Worm (Caenorhabditis elegans) whole organism, L4 larva: ENCODE measurements around the gene dos-3.

Experiments used
- F10B5.3 ChIP-seq: sonication (generic microtip); optimal IDR thresholded peaks from 2 replicates; lab custom pipeline; 2016; ENCODE audit warnings: mild to moderate bottlenecking, missing genetic modification characterization, missing compliant biosample characterization
- F37D6.2 ChIP-seq: sonication (generic microtip); optimal IDR thresholded peaks from 2 replicates; lab custom pipeline; 2016; ENCODE audit warnings: mild to moderate bottlenecking, missing genetic modification characterization, missing compliant biosample characterization
- F49E8.2 ChIP-seq: sonication (generic microtip); optimal IDR thresholded peaks from 2 replicates; lab custom pipeline; 2016; ENCODE audit warnings: missing compliant biosample characterization, mild to moderate bottlenecking, missing genetic modification characterization, borderline replicate concordance
- Y105C5A.15 ChIP-seq: fragments of 200-800 bp; sonication (Bioruptor generic); IDR thresholded peaks from 2 replicates; pipeline ENCODE4 v1.3.6; 2022; ENCODE audit warnings: missing genetic modification characterization, missing compliant biosample characterization
- Y48G9A.11 ChIP-seq: fragments of 200-800 bp; sonication (Bioruptor generic); IDR thresholded peaks from 2 replicates; pipeline ENCODE4 v1.3.6; 2022; ENCODE audit warnings: missing genetic modification reagents, missing genetic modification characterization, missing compliant biosample characterization
- ZK337.2 ChIP-seq: fragments of 200-800 bp; sonication (Bioruptor generic); IDR thresholded peaks from 2 replicates; pipeline ENCODE4 v1.3.6; 2022; ENCODE audit warnings: missing genetic modification reagents, missing genetic modification characterization, missing compliant biosample characterization
- ZK546.5 ChIP-seq, 2 experiments: sonication (generic microtip); optimal IDR thresholded peaks; 2 replicates each; lab custom pipeline; 2017; ENCODE audit warnings: missing biosample characterization in 2 of 2, missing genetic modification characterization in 2 of 2
- aha-1 ChIP-seq: fragments of 150-350 bp; peaks from one replicate; lab custom pipeline; 2014; ENCODE audit warnings: missing biosample characterization, missing genetic modification characterization
- aly-2 ChIP-seq: sonication (generic microtip); optimal IDR thresholded peaks from 2 replicates; lab custom pipeline; 2018; ENCODE audit warnings: missing biosample characterization, missing genetic modification characterization
- ceh-20 ChIP-seq: fragments of 200-800 bp; sonication (Bioruptor generic); IDR thresholded peaks from 2 replicates; pipeline ENCODE4 v1.3.6; 2022; ENCODE audit warnings: missing genetic modification reagents, missing genetic modification characterization, missing compliant biosample characterization
- ces-1 ChIP-seq: fragments of 150-350 bp; sonication (generic microtip); optimal IDR thresholded peaks from 4 replicates; lab custom pipeline; 2014; ENCODE audit warnings: missing biosample characterization, missing genetic modification reagents, missing genetic modification characterization
- daf-16 ChIP-seq, 3 experiments: sonication (generic microtip); optimal IDR thresholded peaks; 2 replicates each; lab custom pipeline; 2016 to 2017; ENCODE audit warnings: missing genetic modification characterization in 3 of 3, missing genetic modification reagents in 3 of 3, mild to moderate bottlenecking in 2 of 3, missing compliant biosample characterization in 2 of 3, missing biosample characterization in 1 of 3, moderate library complexity in 1 of 3
- dmd-6 ChIP-seq: fragments of 200-800 bp; sonication (Bioruptor generic); IDR thresholded peaks from 2 replicates; pipeline ENCODE4 v1.3.6; 2022; ENCODE audit warnings: missing genetic modification reagents, missing genetic modification characterization, missing compliant biosample characterization
- dmd-8 ChIP-seq: fragments of 200-800 bp; sonication (Bioruptor generic); IDR thresholded peaks from 2 replicates; pipeline ENCODE4 v1.3.6; 2022; ENCODE audit warnings: missing genetic modification characterization, missing compliant biosample characterization
- duxl-1 ChIP-seq: sonication (generic microtip); optimal IDR thresholded peaks from 2 replicates; lab custom pipeline; 2016; ENCODE audit warnings: mild to moderate bottlenecking, missing genetic modification characterization, moderate library complexity, missing compliant biosample characterization; ENCODE audit not compliant: poor library complexity
- dve-1 ChIP-seq: sonication (generic microtip); optimal IDR thresholded peaks from 2 replicates; lab custom pipeline; 2017; ENCODE audit warnings: antibody characterized with exemption, mild to moderate bottlenecking, missing genetic modification characterization, missing compliant biosample characterization; ENCODE audit not compliant: insufficient read depth
- fkh-10 ChIP-seq: fragments of 150-350 bp; optimal IDR thresholded peaks from 2 replicates; lab custom pipeline; 2014; ENCODE audit warnings: missing biosample characterization, missing genetic modification reagents, missing genetic modification characterization
- lin-15B ChIP-seq: fragments of 150-350 bp; sonication (generic microtip); optimal IDR thresholded peaks from 3 replicates; lab custom pipeline; 2014; ENCODE audit warnings: missing biosample characterization, missing genetic modification characterization
- lin-29 ChIP-seq: fragments of 200-800 bp; sonication (Bioruptor generic); IDR thresholded peaks from 2 replicates; pipeline ENCODE4 v1.3.6; 2022; ENCODE audit warnings: missing genetic modification reagents, missing genetic modification characterization, missing compliant biosample characterization
- lin-38 ChIP-seq: fragments of 200-800 bp; sonication (Bioruptor generic); IDR thresholded peaks from 2 replicates; pipeline ENCODE4 v1.3.6; 2022; ENCODE audit warnings: missing genetic modification reagents, missing genetic modification characterization, missing compliant biosample characterization
- mdt-29 ChIP-seq: fragments of 200-800 bp; sonication (Bioruptor generic); IDR thresholded peaks from 2 replicates; pipeline ENCODE4 v1.3.6; 2022; ENCODE audit warnings: missing genetic modification reagents, missing genetic modification characterization, missing compliant biosample characterization
- mxl-3 ChIP-seq: fragments of 200-800 bp; sonication (Bioruptor generic); optimal IDR thresholded peaks from 2 replicates; lab custom pipeline; 2018; ENCODE audit warnings: mild to moderate bottlenecking, missing genetic modification characterization, missing compliant biosample characterization
- nhr-11 ChIP-seq: fragments of 150-350 bp; optimal IDR thresholded peaks from 2 replicates; lab custom pipeline; 2014; ENCODE audit warnings: missing biosample characterization, missing genetic modification characterization
- nhr-237 ChIP-seq: sonication (generic microtip); optimal IDR thresholded peaks from 2 replicates; lab custom pipeline; 2017; ENCODE audit warnings: missing biosample characterization, missing genetic modification characterization
- nhr-41 ChIP-seq: fragments of 200-800 bp; sonication (Bioruptor generic); IDR thresholded peaks from 2 replicates; pipeline ENCODE4 v1.3.6; 2022; ENCODE audit warnings: missing genetic modification reagents, missing genetic modification characterization, missing compliant biosample characterization
- nhr-48 ChIP-seq: sonication (generic microtip); optimal IDR thresholded peaks from 2 replicates; lab custom pipeline; 2016; ENCODE audit warnings: mild to moderate bottlenecking, missing genetic modification characterization, missing compliant biosample characterization
- nhr-6 ChIP-seq: fragments of 150-350 bp; optimal IDR thresholded peaks from 2 replicates; lab custom pipeline; 2014; ENCODE audit warnings: missing biosample characterization, missing genetic modification characterization
- pqm-1 ChIP-seq: sonication (generic microtip); optimal IDR thresholded peaks from 2 replicates; lab custom pipeline; 2017; ENCODE audit warnings: missing biosample characterization, missing genetic modification characterization
- sdz-12 ChIP-seq: fragments of 200-800 bp; sonication (Bioruptor generic); optimal IDR thresholded peaks from 2 replicates; lab custom pipeline; 2018; ENCODE audit warnings: mild to moderate bottlenecking, missing genetic modification characterization, missing compliant biosample characterization
- skn-1 ChIP-seq: fragments of 150-350 bp; optimal IDR thresholded peaks from 2 replicates; lab custom pipeline; 2014; ENCODE audit warnings: missing biosample characterization, missing genetic modification characterization
- spr-1 ChIP-seq: sonication (generic microtip); optimal IDR thresholded peaks from 2 replicates; lab custom pipeline; 2016; ENCODE audit warnings: mild to moderate bottlenecking, missing genetic modification characterization, missing compliant biosample characterization
- tag-97 ChIP-seq: fragments of 200-800 bp; sonication (Bioruptor generic); IDR thresholded peaks from 2 replicates; pipeline ENCODE4 v1.3.6; 2022; ENCODE audit warnings: missing genetic modification characterization, missing compliant biosample characterization
- tra-1 ChIP-seq: fragments of 200-800 bp; sonication (Bioruptor generic); IDR thresholded peaks from 2 replicates; pipeline ENCODE4 v1.3.6; 2022; ENCODE audit warnings: missing genetic modification reagents, missing genetic modification characterization, missing compliant biosample characterization
- unc-39 ChIP-seq: sonication (generic microtip); optimal IDR thresholded peaks from 2 replicates; lab custom pipeline; 2017; ENCODE audit warnings: missing biosample characterization, missing genetic modification characterization
- vab-7 ChIP-seq: fragments of 200-800 bp; sonication (Bioruptor generic); IDR thresholded peaks from 2 replicates; pipeline ENCODE4 v1.3.6; 2022; ENCODE audit warnings: missing genetic modification reagents, missing genetic modification characterization, missing compliant biosample characterization
- zfp-2 ChIP-seq: sonication (generic microtip); optimal IDR thresholded peaks from 2 replicates; lab custom pipeline; 2016; ENCODE audit warnings: mild to moderate bottlenecking, missing genetic modification characterization, missing compliant biosample characterization
- ztf-7 ChIP-seq: fragments of 150-350 bp; optimal IDR thresholded peaks from 2 replicates; lab custom pipeline; 2014; ENCODE audit warnings: missing biosample characterization, missing genetic modification characterization

dos-3 gene

DNA sequence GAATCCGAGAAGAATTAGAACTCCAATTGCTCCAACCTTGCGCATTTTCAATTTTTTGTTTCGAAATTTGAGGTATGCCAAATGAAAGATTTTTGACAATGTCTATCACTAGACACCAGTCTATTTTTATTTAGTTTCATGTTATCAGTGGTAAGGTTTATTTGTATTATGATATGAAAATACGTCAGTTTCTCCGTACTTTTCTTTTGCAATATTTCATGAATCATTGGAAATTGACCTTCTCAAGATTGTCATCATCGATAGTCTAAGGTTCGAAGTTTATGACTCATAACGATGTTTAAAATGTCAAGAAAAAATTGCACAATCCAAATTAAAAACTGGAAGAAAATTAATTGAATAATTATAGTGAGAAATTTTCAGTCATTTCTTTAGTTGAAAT, 34.0 kb upstream of the dos-3 start, which contains the start of gene clc-19:
TSS of gene clc-19 (minus strand) at position 135 of the 400 bp plus-strand sequence.
- TF ChIP-seq ZK546.5 (tag; optimal IDR thresholded peaks at IDR 0.05; lab: Kevin White, UChicago), result no peak
- TF ChIP-seq dmd-6 (GFP tag; lab: Robert Waterston, UW), result peak; percentile 35; the same call in 1 of the 2 replicates
- TF ChIP-seq nhr-6 (tag; lab: Kevin White, UChicago), result peak; percentile 54
- no peak for TF ChIP-seq ZK337.2 (GFP tag; lab: Robert Waterston, UW)
- TF ChIP-seq unc-39 (tag; lab: Kevin White, UChicago), result no peak
- no peak for TF ChIP-seq vab-7 (GFP tag; lab: Robert Waterston, UW)
- TF ChIP-seq F10B5.3 (tag; lab: Kevin White, UChicago), result no peak
- TF ChIP-seq duxl-1 (tag; lab: Kevin White, UChicago), result no peak
- TF ChIP-seq nhr-48 (tag; lab: Kevin White, UChicago), result no peak
- no peak for TF ChIP-seq lin-38
- no peak for TF ChIP-seq nhr-237 (tag; lab: Kevin White, UChicago)
- no peak for TF ChIP-seq nhr-11 (tag; lab: Kevin White, UChicago)
- no peak for TF ChIP-seq mxl-3 (GFP tag; lab: Kevin White, UChicago)
- TF ChIP-seq F37D6.2 (tag; lab: Kevin White, UChicago), result no peak
- no peak for TF ChIP-seq mdt-29 (GFP tag; lab: Robert Waterston, UW)
- no peak for TF ChIP-seq nhr-41 (GFP tag; lab: Robert Waterston, UW)
- TF ChIP-seq zfp-2 (tag; lab: Kevin White, UChicago), result no peak
- no peak for TF ChIP-seq Y105C5A.15 (GFP tag; lab: Robert Waterston, UW)
- peak; percentile 49 for TF ChIP-seq pqm-1
- TF ChIP-seq ztf-7, result no peak
- no peak for TF ChIP-seq ces-1 (GFP tag; lab: Kevin White, UChicago)
- TF ChIP-seq dmd-8 (GFP tag; lab: Robert Waterston, UW), result no peak
- no peak for TF ChIP-seq spr-1 (tag; lab: Kevin White, UChicago)
- TF ChIP-seq fkh-10 (GFP tag; lab: Kevin White, UChicago), result no peak
- no peak for TF ChIP-seq daf-16 (GFP tag; optimal IDR thresholded peaks at IDR 0.05; lab: Kevin White, UChicago)
- TF ChIP-seq daf-16 (tag; optimal IDR thresholded peaks at IDR 0.05; lab: Kevin White, UChicago), result peak; percentile 19
- no peak for TF ChIP-seq aha-1
- TF ChIP-seq dve-1 (tag; lab: Kevin White, UChicago), result peak; percentile 31
- no peak for TF ChIP-seq lin-15B (tag; lab: Kevin White, UChicago)
- TF ChIP-seq aly-2 (tag; lab: Kevin White, UChicago), result no peak

DNA sequence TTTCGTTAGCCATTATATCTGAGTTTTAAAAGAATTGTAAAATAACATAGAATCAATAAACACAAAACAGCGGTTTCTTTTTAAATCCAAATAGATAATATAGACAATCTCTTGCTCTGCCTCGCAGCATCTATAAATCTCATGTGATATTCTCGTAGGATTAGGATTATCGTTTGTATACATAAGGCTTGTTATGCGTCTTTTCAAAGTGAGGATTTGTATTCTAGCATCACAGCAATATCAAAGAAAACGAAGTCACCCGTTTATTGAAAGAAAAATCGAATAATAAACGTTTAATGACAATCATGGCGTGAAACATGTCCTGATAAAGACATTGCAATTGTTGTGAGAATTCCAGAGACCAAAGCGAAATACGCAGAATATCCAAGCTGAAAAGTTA, 33.0 kb upstream of the dos-3 start, which contains the start of the genes T24C4.3 and clc-20:
TSS of gene T24C4.3 (minus strand) at position 101 of the 400 bp plus-strand sequence.
TSS of gene clc-20 (plus strand) at position 211 of the 400 bp plus-strand sequence.
- TF ChIP-seq tag-97 (no peak), aha-1 (peak; percentile 11), mdt-29 (GFP tag; lab: Robert Waterston, UW) (no peak)
- TF ChIP-seq, all 104 proteins: peak for 1

DNA sequence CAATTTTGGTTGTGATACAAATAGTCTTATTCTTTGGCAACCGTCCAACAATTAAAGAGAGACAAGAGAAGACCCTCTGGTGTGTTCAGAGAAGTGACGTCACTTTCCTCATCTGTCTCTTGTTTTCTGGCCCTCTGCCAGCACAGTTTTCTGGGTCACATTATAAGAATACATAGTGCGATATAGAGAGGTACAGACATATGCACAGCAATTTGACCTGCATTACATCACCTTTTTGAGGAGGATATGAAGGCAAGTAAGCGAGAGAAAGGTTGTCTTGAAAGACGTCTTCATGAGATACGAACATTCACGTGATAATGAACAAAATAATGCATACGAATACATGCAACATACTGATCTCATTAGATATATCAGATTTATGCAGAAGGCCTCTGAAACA, 31.2 kb upstream of the dos-3 start:
- TF ChIP-seq Y48G9A.11 (GFP tag; lab: Robert Waterston, UW) (no peak), tra-1 (GFP tag; lab: Robert Waterston, UW) (no peak), skn-1 (tag; lab: Kevin White, UChicago) (no peak), unc-39 (tag; lab: Kevin White, UChicago) (no peak), F49E8.2 (no peak), ceh-20 (no peak), Y105C5A.15 (GFP tag; lab: Robert Waterston, UW) (no peak), vab-7 (GFP tag; lab: Robert Waterston, UW) (no peak), fkh-10 (GFP tag; lab: Kevin White, UChicago) (no peak), lin-29 (no peak), sdz-12 (GFP tag; lab: Kevin White, UChicago) (no peak), spr-1 (tag; lab: Kevin White, UChicago) (no peak)
